Fruit fly (Drosophila melanogaster) whole organism, embryonic: ENCODE measurements around the gene Pde9.

ENCODE experiments used
- CG10267 ChIP-seq: fragments of 200-800 bp; sonication (Bioruptor generic); optimal IDR thresholded peaks from 2 replicates; lab custom pipeline; 2018; ENCODE audit warnings: missing biosample characterization, mild to moderate bottlenecking, missing genetic modification characterization, moderate library complexity
- CG10979 ChIP-seq: fragments of 200-800 bp; sonication (Bioruptor generic); optimal IDR thresholded peaks from 2 replicates; lab custom pipeline; 2018; ENCODE audit warnings: missing biosample characterization, mild to moderate bottlenecking, missing genetic modification characterization, moderate library complexity
- CG11247 ChIP-seq: fragments of 200-800 bp; sonication (Bioruptor generic); IDR thresholded peaks from 2 replicates; pipeline ENCODE4 v1.3.6; 2022; ENCODE audit warnings: missing biosample characterization, missing genetic modification characterization
- CG11696 ChIP-seq: fragments of 200-800 bp; sonication (Bioruptor generic); IDR thresholded peaks from 2 replicates; pipeline ENCODE4 v1.3.6; 2022; ENCODE audit warnings: missing biosample characterization, missing genetic modification characterization
- CG12659 ChIP-seq: fragments of 200-800 bp; sonication (Bioruptor generic); optimal IDR thresholded peaks from 3 replicates; lab custom pipeline; 2017; ENCODE audit warnings: mild to moderate bottlenecking, missing biosample characterization, missing genetic modification reagents, missing genetic modification characterization
- CG13624 ChIP-seq: fragments of 200-800 bp; sonication (Bioruptor generic); optimal IDR thresholded peaks from 2 replicates; lab custom pipeline; 2016; ENCODE audit warnings: missing biosample characterization, missing genetic modification characterization
- CG14667 ChIP-seq: fragments of 200-800 bp; sonication (Bioruptor generic); IDR thresholded peaks from 2 replicates; pipeline ENCODE4 v1.3.6; 2022; ENCODE audit warnings: missing biosample characterization, missing genetic modification characterization
- CG15696 ChIP-seq: fragments of 200-800 bp; sonication (Bioruptor generic); optimal IDR thresholded peaks from 2 replicates; lab custom pipeline; 2019; ENCODE audit warnings: missing biosample characterization, mild to moderate bottlenecking, missing genetic modification characterization, moderate library complexity
- CG16779 ChIP-seq: fragments of 200-800 bp; sonication (Bioruptor generic); IDR thresholded peaks from 2 replicates; pipeline ENCODE4 v1.3.6; 2022; ENCODE audit warnings: missing biosample characterization, missing genetic modification characterization
- CG17359 ChIP-seq: fragments of 200-800 bp; sonication (Bioruptor generic); optimal IDR thresholded peaks from 3 replicates; lab custom pipeline; 2018; ENCODE audit warnings: missing biosample characterization, mild to moderate bottlenecking, missing genetic modification characterization, moderate library complexity
- CG2129 ChIP-seq: fragments of 200-800 bp; sonication (Bioruptor generic); IDR thresholded peaks from 2 replicates; pipeline ENCODE4 v1.3.6; 2022; ENCODE audit warnings: missing biosample characterization, missing genetic modification characterization; ENCODE audit not compliant: partially characterized antibody
- CG2712 ChIP-seq: fragments of 200-800 bp; optimal IDR thresholded peaks from 3 replicates; lab custom pipeline; 2019; ENCODE audit warnings: missing biosample characterization, mild to moderate bottlenecking, missing genetic modification characterization, moderate library complexity
- CG31224 ChIP-seq: fragments of 200-800 bp; sonication (Bioruptor generic); IDR thresholded peaks from 2 replicates; pipeline ENCODE4 v1.3.6; 2022; ENCODE audit warnings: missing biosample characterization, missing genetic modification characterization
- CG32767 ChIP-seq: fragments of 200-800 bp; sonication (Bioruptor generic); IDR thresholded peaks from 2 replicates; pipeline ENCODE4 v1.3.6; 2022; ENCODE audit warnings: missing biosample characterization, missing genetic modification characterization
- CG32772 ChIP-seq: fragments of 200-800 bp; sonication (Bioruptor generic); IDR thresholded peaks from 2 replicates; pipeline ENCODE4 v1.3.6; 2022; ENCODE audit warnings: missing biosample characterization, missing genetic modification characterization
- CG42726 ChIP-seq: fragments of 200-800 bp; sonication (Bioruptor generic); IDR thresholded peaks from 2 replicates; pipeline ENCODE4 v1.3.6; 2022; ENCODE audit warnings: missing biosample characterization, missing genetic modification characterization; ENCODE audit not compliant: partially characterized antibody
- CG5180 ChIP-seq: fragments of 200-800 bp; sonication (Bioruptor generic); optimal IDR thresholded peaks from 3 replicates; lab custom pipeline; 2017; ENCODE audit warnings: missing biosample characterization, missing genetic modification characterization, mild to moderate bottlenecking, moderate library complexity, missing genetic modification reagents
- CG8290 ChIP-seq, 3 experiments: fragments of 200-800 bp; sonication (Bioruptor generic); optimal IDR thresholded peaks; 2 replicates each; lab custom pipeline; 2016 to 2019; ENCODE audit warnings: missing biosample characterization in 3 of 3, missing genetic modification characterization in 3 of 3, mild to moderate bottlenecking in 2 of 3, moderate library complexity in 1 of 3
- CG9876 ChIP-seq: fragments of 200-800 bp; sonication (Bioruptor generic); optimal IDR thresholded peaks from 2 replicates; lab custom pipeline; 2016; ENCODE audit warnings: missing biosample characterization, missing genetic modification characterization
- CoRest ChIP-seq: fragments of 200-800 bp; sonication (Bioruptor generic); optimal IDR thresholded peaks from 3 replicates; lab custom pipeline; 2018; ENCODE audit warnings: missing biosample characterization, mild to moderate bottlenecking, missing genetic modification characterization, moderate library complexity
- CrebB ChIP-seq: fragments of 200-800 bp; sonication (Bioruptor generic); optimal IDR thresholded peaks from 3 replicates; lab custom pipeline; 2018; ENCODE audit warnings: missing biosample characterization, mild to moderate bottlenecking, missing genetic modification characterization
- D ChIP-seq, 2 experiments: fragments of 200-800 bp in 1 of 2; fragments of >200 bp in 1 of 2; sonication (Bioruptor generic) in 1 of 2; optimal IDR thresholded peaks; 2 replicates in 1 of 2; 3 replicates in 1 of 2; lab custom pipeline; 2017; ENCODE audit warnings: mild to moderate bottlenecking in 1 of 2, missing biosample characterization in 1 of 2, missing genetic modification characterization in 1 of 2, missing genetic modification reagents in 1 of 2
- D19B ChIP-seq: fragments of 200-800 bp; sonication (Bioruptor generic); optimal IDR thresholded peaks from 2 replicates; lab custom pipeline; 2017; ENCODE audit warnings: missing biosample characterization, mild to moderate bottlenecking, missing genetic modification characterization
- Dip3 ChIP-seq: fragments of 200-800 bp; sonication (Bioruptor generic); optimal IDR thresholded peaks from 3 replicates; lab custom pipeline; 2016; ENCODE audit warnings: missing biosample characterization, missing genetic modification characterization
- HLH3B ChIP-seq: fragments of 200-800 bp; sonication (Bioruptor generic); IDR thresholded peaks from 2 replicates; pipeline ENCODE4 v1.3.6; 2022; ENCODE audit warnings: missing biosample characterization, missing genetic modification characterization
- Hey ChIP-seq: fragments of 200-800 bp; sonication (Bioruptor generic); optimal IDR thresholded peaks from 3 replicates; lab custom pipeline; 2018; ENCODE audit warnings: missing biosample characterization, mild to moderate bottlenecking, missing genetic modification characterization
- Jarid2 ChIP-seq: fragments of 200-800 bp; sonication (Bioruptor generic); optimal IDR thresholded peaks from 3 replicates; lab custom pipeline; 2017; ENCODE audit warnings: mild to moderate bottlenecking, missing biosample characterization, missing genetic modification reagents, missing genetic modification characterization
- Lim3 ChIP-seq: fragments of 200-800 bp; sonication (Bioruptor generic); IDR thresholded peaks from 2 replicates; pipeline ENCODE4 v1.3.6; 2022; ENCODE audit warnings: missing biosample characterization, missing genetic modification characterization
- Max ChIP-seq: fragments of 200-800 bp; sonication (Bioruptor generic); optimal IDR thresholded peaks from 2 replicates; lab custom pipeline; 2016; ENCODE audit warnings: missing biosample characterization, mild to moderate bottlenecking, missing genetic modification characterization
- Six4 ChIP-seq: fragments of 200-800 bp; sonication (Bioruptor generic); optimal IDR thresholded peaks from 2 replicates; lab custom pipeline; 2016; ENCODE audit warnings: missing biosample characterization, missing genetic modification characterization
- Tbp ChIP-seq: fragments of >200 bp; optimal IDR thresholded peaks from 2 replicates; lab custom pipeline; 2018; ENCODE audit warnings: missing biosample characterization, missing genetic modification characterization
- Trl ChIP-seq, 3 experiments: fragments of >200 bp in 2 of 3; fragments of 200-800 bp in 1 of 3; sonication (Bioruptor generic) in 1 of 3; optimal IDR thresholded peaks; 2 replicates in 1 of 3; 3 replicates in 2 of 3; lab custom pipeline; 2016 to 2017; ENCODE audit warnings: missing biosample characterization in 1 of 3, missing genetic modification characterization in 1 of 3
- Xrp1 ChIP-seq: fragments of 200-800 bp; sonication (Bioruptor generic); IDR thresholded peaks from 2 replicates; pipeline ENCODE4 v1.3.6; 2022; ENCODE audit warnings: missing biosample characterization, missing genetic modification characterization
- amos ChIP-seq: fragments of 200-800 bp; sonication (Bioruptor generic); IDR thresholded peaks from 2 replicates; pipeline ENCODE4 v1.3.6; 2022; ENCODE audit warnings: missing biosample characterization, missing genetic modification characterization; ENCODE audit not compliant: partially characterized antibody
- ara ChIP-seq: fragments of 200-800 bp; sonication (Bioruptor generic); IDR thresholded peaks from 2 replicates; pipeline ENCODE4 v1.3.6; 2022; ENCODE audit warnings: missing biosample characterization, missing genetic modification characterization
- bowl ChIP-seq: fragments of 200-800 bp; sonication (Bioruptor generic); IDR thresholded peaks from 2 replicates; pipeline ENCODE4 v1.3.6; 2022; ENCODE audit warnings: missing biosample characterization, missing genetic modification characterization
- corto ChIP-seq: fragments of 200-800 bp; sonication (Bioruptor generic); optimal IDR thresholded peaks from 2 replicates; lab custom pipeline; 2016; ENCODE audit warnings: missing biosample characterization, mild to moderate bottlenecking, missing genetic modification characterization, moderate library complexity
- exex ChIP-seq: fragments of 200-800 bp; sonication (Bioruptor generic); optimal IDR thresholded peaks from 4 replicates; lab custom pipeline; 2018; ENCODE audit warnings: missing biosample characterization, mild to moderate bottlenecking, missing genetic modification characterization, moderate library complexity
- h ChIP-seq: fragments of >200 bp; optimal IDR thresholded peaks from 2 replicates; lab custom pipeline; 2017
- ind ChIP-seq: fragments of 200-800 bp; sonication (Bioruptor generic); optimal IDR thresholded peaks from 3 replicates; lab custom pipeline; 2016; ENCODE audit warnings: missing biosample characterization, missing genetic modification characterization
- ken ChIP-seq: fragments of 200-800 bp; sonication (Bioruptor generic); IDR thresholded peaks from 3 replicates; pipeline ENCODE4 v1.3.6; 2022; ENCODE audit warnings: missing biosample characterization, missing genetic modification characterization
- klu ChIP-seq: fragments of 200-800 bp; sonication (Bioruptor generic); IDR thresholded peaks from 2 replicates; pipeline ENCODE4 v1.3.6; 2022; ENCODE audit warnings: missing biosample characterization, missing genetic modification characterization
- nom ChIP-seq: fragments of 200-800 bp; sonication (Bioruptor generic); optimal IDR thresholded peaks from 2 replicates; lab custom pipeline; 2017; ENCODE audit warnings: missing biosample characterization, missing genetic modification characterization, mild to moderate bottlenecking, moderate library complexity, missing genetic modification reagents
- onecut ChIP-seq: fragments of 200-800 bp; sonication (Bioruptor generic); IDR thresholded peaks from 2 replicates; pipeline ENCODE4 v1.3.6; 2022; ENCODE audit warnings: missing biosample characterization, missing genetic modification characterization
- pzg ChIP-seq: fragments of 200-800 bp; sonication (Bioruptor generic); optimal IDR thresholded peaks from 3 replicates; lab custom pipeline; 2018; ENCODE audit warnings: missing biosample characterization, mild to moderate bottlenecking, missing genetic modification characterization, moderate library complexity
- rib ChIP-seq: fragments of 200-800 bp; sonication (Bioruptor generic); IDR thresholded peaks from 2 replicates; pipeline ENCODE4 v1.3.6; 2022; ENCODE audit warnings: missing biosample characterization, missing genetic modification characterization
- row ChIP-seq: fragments of 200-800 bp; sonication (Bioruptor generic); IDR thresholded peaks from 3 replicates; pipeline ENCODE4 v1.3.6; 2022; ENCODE audit warnings: missing biosample characterization, missing genetic modification characterization
- shn ChIP-seq: fragments of 200-800 bp; sonication (Bioruptor generic); optimal IDR thresholded peaks from 3 replicates; lab custom pipeline; 2016; ENCODE audit warnings: missing biosample characterization, missing genetic modification characterization
- sim ChIP-seq: fragments of 200-800 bp; sonication (Bioruptor generic); IDR thresholded peaks from 2 replicates; pipeline ENCODE4 v1.3.6; 2022; ENCODE audit warnings: missing biosample characterization, missing genetic modification characterization

Gene Pde9

dm6 chrX:12744026-12744688 is 153.0 kb downstream of the Pde9 start, which contains the start of gene CG4004:
TSS of gene CG4004 (plus strand) at chrX:12744212.
- 0 out of 2 replicates have a peak, but pooled peaks have one; percentile 17 for TF ChIP-seq HLH3B (GFP tag; lab: Robert Waterston, UW)
- TF ChIP-seq CG12659 (GFP tag; lab: Kevin White, UChicago): no peak
- peak; percentile 98 for TF ChIP-seq CG5180 (GFP tag; lab: Kevin White, UChicago)
- TF ChIP-seq CG31224 (GFP tag; lab: Robert Waterston, UW): no peak
- TF ChIP-seq CG32772 (GFP tag; lab: Robert Waterston, UW): 0 out of 2 replicates have a peak, but pooled peaks have one; percentile 15
- TF ChIP-seq h (lab: Kevin White, UChicago): no peak
- TF ChIP-seq Hey (tag; lab: Kevin White, UChicago): no peak
- TF ChIP-seq CG13624 (GFP tag; lab: Kevin White, UChicago): no peak
- TF ChIP-seq Xrp1: peak; percentile 16; the same call in 1 of the 2 replicates
- peak; percentile 1 for TF ChIP-seq CoRest (tag; lab: Kevin White, UChicago)
- no peak for TF ChIP-seq D (optimal IDR thresholded peaks at IDR 0.05; lab: Kevin White, UChicago)
- no peak for TF ChIP-seq D (GFP tag; optimal IDR thresholded peaks at IDR 0.05; lab: Kevin White, UChicago)
- TF ChIP-seq corto: no peak
- TF ChIP-seq CG11247: no peak
- no peak for TF ChIP-seq CrebB (tag; lab: Kevin White, UChicago)
- TF ChIP-seq ind (GFP tag; lab: Kevin White, UChicago): no peak
- TF ChIP-seq klu: no peak
- TF ChIP-seq Dip3 (GFP tag; lab: Kevin White, UChicago): no peak
- TF ChIP-seq CG15696 (tag; lab: Kevin White, UChicago): peak; percentile 61
- no peak for TF ChIP-seq amos (GFP tag; lab: Robert Waterston, UW)
- no peak for TF ChIP-seq CG2712 (tag; lab: Kevin White, UChicago)
- no peak for TF ChIP-seq CG14667 (GFP tag; lab: Robert Waterston, UW)
- TF ChIP-seq onecut (GFP tag; lab: Robert Waterston, UW): peak; percentile 34
- TF ChIP-seq exex (tag; lab: Kevin White, UChicago): no peak
- TF ChIP-seq Max: no peak
- no peak for TF ChIP-seq bowl (GFP tag; lab: Robert Waterston, UW)
- no peak for TF ChIP-seq Jarid2 (GFP tag; lab: Kevin White, UChicago)
- TF ChIP-seq nom (GFP tag; lab: Kevin White, UChicago): peak; percentile 53
- peak; percentile 3 for TF ChIP-seq D19B (GFP tag; lab: Kevin White, UChicago)
- TF ChIP-seq Tbp (GFP tag; lab: Kevin White, UChicago): no peak
- no peak for TF ChIP-seq CG11696 (GFP tag; lab: Robert Waterston, UW)
- TF ChIP-seq Trl (optimal IDR thresholded peaks at IDR 0.05; lab: Kevin White, UChicago): no peak
- TF ChIP-seq Trl (GFP tag; optimal IDR thresholded peaks at IDR 0.05; lab: Kevin White, UChicago): no peak
- TF ChIP-seq sim: no peak
- TF ChIP-seq row (GFP tag; lab: Robert Waterston, UW): peak; percentile 20; the same call in 1 of the 3 replicates
- peak; percentile 49 for TF ChIP-seq CG17359
- TF ChIP-seq CG10979 (tag; lab: Kevin White, UChicago): peak; percentile 38
- TF ChIP-seq shn (GFP tag; lab: Kevin White, UChicago): no peak
- no peak for TF ChIP-seq CG32767
- no peak for TF ChIP-seq ara (GFP tag; lab: Robert Waterston, UW)
- TF ChIP-seq rib (GFP tag; lab: Robert Waterston, UW): no peak
- TF ChIP-seq CG2129 (GFP tag; lab: Robert Waterston, UW): no peak
- TF ChIP-seq pzg (GFP tag; lab: Kevin White, UChicago): no peak
- no peak for TF ChIP-seq CG16779 (GFP tag; lab: Robert Waterston, UW)
- TF ChIP-seq ken: 0 out of 3 replicates have a peak, but pooled peaks have one; percentile 32
- no peak for TF ChIP-seq Six4 (GFP tag; lab: Kevin White, UChicago)
- no peak for TF ChIP-seq CG42726 (GFP tag; lab: Robert Waterston, UW)
- TF ChIP-seq CG9876: no peak
- no peak for TF ChIP-seq CG10267
- TF ChIP-seq CG8290 (GFP tag; optimal IDR thresholded peaks at IDR 0.05; lab: Kevin White, UChicago): no peak
- peak in 1 of 2 experiments; percentile 17 for TF ChIP-seq CG8290 (tag; optimal IDR thresholded peaks at IDR 0.05; lab: Kevin White, UChicago)
- TF ChIP-seq Lim3 (GFP tag; lab: Robert Waterston, UW): no peak
